Worm (Caenorhabditis elegans) whole organism, L2 larva: Measurements from ENCODE around the gene C18A3.3.
A peak's percentile ranks its signal among the peaks of the same experiment; 100 is the strongest.

Experiments
- C34F6.9 ChIP-seq: fragments of 150-350 bp; optimal IDR thresholded peaks from 2 replicates; lab custom pipeline; 2014; ENCODE audit warnings: missing biosample characterization, missing genetic modification characterization
- F13H6.1 ChIP-seq: sonication (generic microtip); optimal IDR thresholded peaks from 2 replicates; lab custom pipeline; 2016; ENCODE audit warnings: missing genetic modification characterization, missing compliant biosample characterization
- Y55F3AM.14 ChIP-seq: fragments of 200-800 bp; sonication (Bioruptor generic); optimal IDR thresholded peaks from 2 replicates; lab custom pipeline; 2018; ENCODE audit warnings: mild to moderate bottlenecking, missing genetic modification characterization, missing compliant biosample characterization
- ZK546.5 ChIP-seq: sonication (generic microtip); optimal IDR thresholded peaks from 2 replicates; lab custom pipeline; 2017; ENCODE audit warnings: missing biosample characterization, missing genetic modification characterization
- alr-1 ChIP-seq: fragments of 150-350 bp; optimal IDR thresholded peaks from 2 replicates; lab custom pipeline; 2014; ENCODE audit warnings: missing biosample characterization, missing genetic modification characterization
- aly-2 ChIP-seq: fragments of 150-350 bp; optimal IDR thresholded peaks from 2 replicates; lab custom pipeline; 2014; ENCODE audit warnings: missing biosample characterization, missing genetic modification characterization
- ama-1 ChIP-seq: fragments of 150-350 bp; optimal IDR thresholded peaks from 2 replicates; lab custom pipeline; 2018; ENCODE audit warnings: inconsistent platforms
- blmp-1 ChIP-seq: sonication (generic microtip); optimal IDR thresholded peaks from 2 replicates; lab custom pipeline; 2017; ENCODE audit warnings: missing genetic modification characterization, mild to moderate bottlenecking, missing compliant biosample characterization, antibody characterized with exemption, moderate library complexity; ENCODE audit not compliant: insufficient read depth
- ceh-16 ChIP-seq: fragments of 150-350 bp; optimal IDR thresholded peaks from 2 replicates; lab custom pipeline; 2014; ENCODE audit warnings: missing biosample characterization, missing genetic modification characterization
- ceh-82 ChIP-seq: fragments of 150-350 bp; optimal IDR thresholded peaks from 2 replicates; lab custom pipeline; 2014; ENCODE audit warnings: missing biosample characterization, missing genetic modification characterization
- crh-2 ChIP-seq: sonication (generic microtip); optimal IDR thresholded peaks from 2 replicates; lab custom pipeline; 2017; ENCODE audit warnings: missing biosample characterization, missing genetic modification characterization
- dmd-4 ChIP-seq: sonication (generic microtip); optimal IDR thresholded peaks from 2 replicates; lab custom pipeline; 2017; ENCODE audit warnings: missing biosample characterization, missing genetic modification characterization
- egl-27 ChIP-seq: sonication (generic microtip); optimal IDR thresholded peaks from 3 replicates; lab custom pipeline; 2017; ENCODE audit warnings: missing biosample characterization, missing genetic modification reagents, missing genetic modification characterization
- elt-1 ChIP-seq: fragments of 150-350 bp; optimal IDR thresholded peaks from 2 replicates; lab custom pipeline; 2014; ENCODE audit warnings: missing biosample characterization, missing genetic modification characterization
- fos-1 ChIP-seq: fragments of 150-350 bp; optimal IDR thresholded peaks from 2 replicates; lab custom pipeline; 2014; ENCODE audit warnings: missing biosample characterization, missing genetic modification characterization
- gmeb-1 ChIP-seq: fragments of 150-350 bp; optimal IDR thresholded peaks from 2 replicates; lab custom pipeline; 2014; ENCODE audit warnings: missing biosample characterization, missing genetic modification characterization
- lin-11 ChIP-seq: fragments of 150-350 bp; sonication (generic microtip); optimal IDR thresholded peaks from 2 replicates; lab custom pipeline; 2014; ENCODE audit warnings: missing biosample characterization, missing genetic modification characterization, inconsistent platforms, mixed read lengths
- lin-13 ChIP-seq: fragments of 150-350 bp; optimal IDR thresholded peaks from 2 replicates; lab custom pipeline; 2014; ENCODE audit warnings: missing biosample characterization, missing genetic modification reagents, missing genetic modification characterization
- lin-39 ChIP-seq: fragments of 150-350 bp; optimal IDR thresholded peaks from 2 replicates; lab custom pipeline; 2014; ENCODE audit warnings: missing biosample characterization, missing genetic modification reagents, missing genetic modification characterization
- lsy-2 ChIP-seq, 2 experiments: fragments of 150-350 bp in 1 of 2; sonication (generic microtip) in 1 of 2; optimal IDR thresholded peaks; 2 replicates each; lab custom pipeline; 2014 to 2017; ENCODE audit warnings: missing biosample characterization in 2 of 2, missing genetic modification characterization in 2 of 2
- mbf-1 ChIP-seq: sonication (generic microtip); optimal IDR thresholded peaks from 2 replicates; lab custom pipeline; 2017; ENCODE audit warnings: missing biosample characterization, missing genetic modification characterization
- mdl-1 ChIP-seq, 2 experiments: fragments of 150-350 bp in 1 of 2; sonication (generic microtip) in 1 of 2; optimal IDR thresholded peaks; 2 replicates each; lab custom pipeline; 2017; ENCODE audit warnings: missing biosample characterization in 2 of 2, missing genetic modification characterization in 2 of 2
- nhr-11 ChIP-seq: fragments of 150-350 bp; optimal IDR thresholded peaks from 2 replicates; lab custom pipeline; 2014; ENCODE audit warnings: missing biosample characterization, missing genetic modification characterization
- nhr-12 ChIP-seq: fragments of 150-350 bp; optimal IDR thresholded peaks from 2 replicates; lab custom pipeline; 2014; ENCODE audit warnings: missing biosample characterization, missing genetic modification characterization
- nhr-129 ChIP-seq: fragments of 150-350 bp; optimal IDR thresholded peaks from 2 replicates; lab custom pipeline; 2014; ENCODE audit warnings: missing biosample characterization, missing genetic modification characterization
- nhr-21 ChIP-seq: fragments of 150-350 bp; optimal IDR thresholded peaks from 2 replicates; lab custom pipeline; 2014; ENCODE audit warnings: missing biosample characterization, missing genetic modification characterization
- nhr-23 ChIP-seq: fragments of 150-350 bp; optimal IDR thresholded peaks from 2 replicates; lab custom pipeline; 2014; ENCODE audit warnings: missing biosample characterization, missing genetic modification reagents, missing genetic modification characterization
- nhr-237 ChIP-seq: fragments of 150-350 bp; optimal IDR thresholded peaks from 2 replicates; lab custom pipeline; 2014; ENCODE audit warnings: missing biosample characterization, missing genetic modification characterization
- nhr-25 ChIP-seq: fragments of 150-350 bp; sonication (generic microtip); optimal IDR thresholded peaks from 3 replicates; lab custom pipeline; 2014; ENCODE audit warnings: missing biosample characterization, missing genetic modification characterization
- nhr-6 ChIP-seq: fragments of 150-350 bp; optimal IDR thresholded peaks from 2 replicates; lab custom pipeline; 2014; ENCODE audit warnings: missing biosample characterization, missing genetic modification characterization
- nhr-77 ChIP-seq: fragments of 150-350 bp; optimal IDR thresholded peaks from 2 replicates; lab custom pipeline; 2014; ENCODE audit warnings: missing biosample characterization, missing genetic modification characterization
- peb-1 ChIP-seq: fragments of 150-350 bp; optimal IDR thresholded peaks from 2 replicates; lab custom pipeline; 2014; ENCODE audit warnings: missing biosample characterization, missing genetic modification characterization
- sem-4 ChIP-seq: fragments of 150-350 bp; optimal IDR thresholded peaks from 2 replicates; lab custom pipeline; 2014; ENCODE audit warnings: missing biosample characterization, missing genetic modification reagents, missing genetic modification characterization
- skn-1 ChIP-seq: sonication (generic microtip); optimal IDR thresholded peaks from 2 replicates; lab custom pipeline; 2017; ENCODE audit warnings: missing biosample characterization, missing genetic modification characterization
- sma-3 ChIP-seq: sonication (generic microtip); optimal IDR thresholded peaks from 2 replicates; lab custom pipeline; 2016; ENCODE audit warnings: missing genetic modification reagents, missing genetic modification characterization, missing compliant biosample characterization
- sma-9 ChIP-seq, 2 experiments: fragments of 150-350 bp in 1 of 2; sonication (generic microtip) in 1 of 2; optimal IDR thresholded peaks; 2 replicates each; lab custom pipeline; 2014 to 2016; ENCODE audit warnings: missing genetic modification characterization in 2 of 2, mild to moderate bottlenecking in 1 of 2, missing biosample characterization in 1 of 2, missing compliant biosample characterization in 1 of 2, missing genetic modification reagents in 1 of 2, moderate library complexity in 1 of 2
- unc-39 ChIP-seq: fragments of 150-350 bp; optimal IDR thresholded peaks from 2 replicates; lab custom pipeline; 2014; ENCODE audit warnings: missing biosample characterization, missing genetic modification characterization
- unc-55 ChIP-seq: fragments of 150-350 bp; sonication (generic microtip); optimal IDR thresholded peaks from 3 replicates; lab custom pipeline; 2014; ENCODE audit warnings: missing biosample characterization, missing genetic modification reagents, missing genetic modification characterization
- zag-1 ChIP-seq: fragments of 150-350 bp; optimal IDR thresholded peaks from 2 replicates; lab custom pipeline; 2014; ENCODE audit warnings: missing biosample characterization, missing genetic modification characterization
- ztf-1 ChIP-seq: fragments of 200-800 bp; sonication (Bioruptor generic); conservative IDR thresholded peaks from 2 replicates; pipeline ENCODE4 v1.3.6; 2022; ENCODE audit warnings: missing genetic modification characterization, missing compliant biosample characterization
- ztf-11 ChIP-seq: sonication (generic microtip); optimal IDR thresholded peaks from 2 replicates; lab custom pipeline; 2017; ENCODE audit warnings: missing biosample characterization, missing genetic modification characterization
- ztf-4 ChIP-seq: fragments of 150-350 bp; optimal IDR thresholded peaks from 2 replicates; lab custom pipeline; 2014; ENCODE audit warnings: missing biosample characterization, missing genetic modification characterization

C18A3.3 gene

ce11 chrII:5714807-5715206 lies 1.3 kb upstream of the C18A3.3 start, which contains the start of the genes tiar-1 and lelo-4 (continued):
- TF ChIP-seq blmp-1 (tag; lab: Kevin White, UChicago) (no peak), ztf-1 (GFP tag; lab: Robert Waterston, UW) (no peak), dmd-4 (no peak), lin-39 (no peak), unc-55 (GFP tag; lab: Kevin White, UChicago) (peak; percentile 89), nhr-11 (tag; lab: Kevin White, UChicago) (no peak), aly-2 (tag; lab: Kevin White, UChicago) (no peak), ceh-82 (tag; lab: Kevin White, UChicago) (no peak), lin-13 (peak; percentile 52), nhr-237 (tag; lab: Kevin White, UChicago) (no peak), alr-1 (no peak), mdl-1 (tag; optimal IDR thresholded peaks at IDR 0.05; lab: Kevin White, UChicago) (no peak), ztf-4 (peak; percentile 57), fos-1 (tag; lab: Kevin White, UChicago) (peak; percentile 24), skn-1 (no peak), nhr-6 (tag; lab: Kevin White, UChicago) (no peak), ceh-16 (tag; lab: Kevin White, UChicago) (no peak), nhr-23 (no peak), unc-39 (no peak), lin-11 (tag; lab: Kevin White, UChicago) (peak; percentile 76)

- TF ChIP-seq egl-27 (tag; lab: Kevin White, UChicago) (no peak), ama-1 (lab: Kevin White, UChicago) (no peak), crh-2 (tag; lab: Kevin White, UChicago) (no peak), zag-1 (tag; lab: Kevin White, UChicago) (no peak), aly-2 (tag; lab: Kevin White, UChicago) (no peak), sma-3 (GFP tag; lab: Kevin White, UChicago) (no peak), blmp-1 (tag; lab: Kevin White, UChicago) (no peak), nhr-12 (tag; lab: Kevin White, UChicago) (no peak), sem-4 (tag; lab: Kevin White, UChicago) (no peak), unc-55 (GFP tag; lab: Kevin White, UChicago) (no peak), skn-1 (no peak), sma-9 (GFP tag; optimal IDR thresholded peaks at IDR 0.05; lab: Kevin White, UChicago) (no peak), sma-9 (tag; optimal IDR thresholded peaks at IDR 0.05; lab: Kevin White, UChicago) (no peak), lin-11 (tag; lab: Kevin White, UChicago) (no peak), Y55F3AM.14 (no peak)
- TF ChIP-seq, all 48 proteins: peak for 0
Observed at ce11 chrII:5717831-5718230, 1.7 kb downstream of the C18A3.3 start, which contains the start of gene zipt-3. Gene zipt-3, plus strand, starts transcription at chrII:5718131.

- TF ChIP-seq nhr-25 (tag; lab: Kevin White, UChicago) (no peak), crh-2 (tag; lab: Kevin White, UChicago) (no peak), nhr-23 (no peak), fos-1 (tag; lab: Kevin White, UChicago) (no peak), nhr-6 (tag; lab: Kevin White, UChicago) (no peak)
- TF ChIP-seq, all 48 proteins: peak for 0
Observed at ce11 chrII:5719848-5720247, 3.7 kb downstream of the C18A3.3 start, which contains the start of gene damt-1. Gene damt-1, plus strand, starts transcription at chrII:5720148.

- TF ChIP-seq dmd-4, result no peak
- peak; percentile 52 for TF ChIP-seq F13H6.1 (tag; lab: Kevin White, UChicago)
- TF ChIP-seq nhr-21, result no peak
- TF ChIP-seq nhr-12 (tag; lab: Kevin White, UChicago), result no peak
- TF ChIP-seq gmeb-1 (tag; lab: Kevin White, UChicago), result no peak
- TF ChIP-seq elt-1, result no peak
- TF ChIP-seq peb-1, result no peak
- TF ChIP-seq nhr-77 (tag; lab: Kevin White, UChicago), result no peak
- TF ChIP-seq nhr-25 (tag; lab: Kevin White, UChicago), result no peak
- no peak for TF ChIP-seq unc-39
- peak; percentile 88 for TF ChIP-seq C34F6.9 (tag; lab: Kevin White, UChicago)
- TF ChIP-seq blmp-1 (tag; lab: Kevin White, UChicago), result no peak
- no peak for TF ChIP-seq nhr-23
- no peak for TF ChIP-seq ztf-11 (tag; lab: Kevin White, UChicago)
- TF ChIP-seq sem-4 (tag; lab: Kevin White, UChicago), result peak; percentile 53
- TF ChIP-seq mbf-1 (tag; lab: Kevin White, UChicago), result no peak
- TF ChIP-seq lin-13, result peak; percentile 38
- TF ChIP-seq zag-1 (tag; lab: Kevin White, UChicago), result peak; percentile 91
- TF ChIP-seq lsy-2 (tag; optimal IDR thresholded peaks at IDR 0.05; lab: Kevin White, UChicago), result peak; percentile 22 to 59
- TF ChIP-seq crh-2 (tag; lab: Kevin White, UChicago), result peak; percentile 80
- peak in 1 of 2 experiments; percentile 55 for TF ChIP-seq mdl-1 (tag; optimal IDR thresholded peaks at IDR 0.05; lab: Kevin White, UChicago)
- peak; percentile 89 for TF ChIP-seq lin-11 (tag; lab: Kevin White, UChicago)
- TF ChIP-seq sma-3 (GFP tag; lab: Kevin White, UChicago), result no peak
- TF ChIP-seq egl-27 (tag; lab: Kevin White, UChicago), result no peak
- peak; percentile 89 for TF ChIP-seq nhr-129 (tag; lab: Kevin White, UChicago)
- TF ChIP-seq lin-39, result peak; percentile 20
- TF ChIP-seq fos-1 (tag; lab: Kevin White, UChicago), result no peak
- TF ChIP-seq skn-1, result no peak
- TF ChIP-seq ZK546.5 (tag; lab: Kevin White, UChicago), result no peak
- TF ChIP-seq aly-2 (tag; lab: Kevin White, UChicago), result no peak
- TF ChIP-seq ama-1 (lab: Kevin White, UChicago), result no peak
- no peak for TF ChIP-seq ceh-16 (tag; lab: Kevin White, UChicago)
- TF ChIP-seq Y55F3AM.14, result peak; percentile 54
- peak; percentile 53 for TF ChIP-seq sma-9 (GFP tag; optimal IDR thresholded peaks at IDR 0.05; lab: Kevin White, UChicago)
- no peak for TF ChIP-seq sma-9 (tag; optimal IDR thresholded peaks at IDR 0.05; lab: Kevin White, UChicago)
- no peak for TF ChIP-seq ztf-1 (GFP tag; lab: Robert Waterston, UW)
Observed at ce11 chrII:5725094-5725493, 9.0 kb downstream of the C18A3.3 start.
